Worm (Caenorhabditis elegans): Measurements from ENCODE around the gene ttr-52.

Gene ttr-52

ce11 chrIII:13377249-13377648 is 27.3 kb upstream of the ttr-52 start (continued):
- TF ChIP-seq ekl-4 (GFP tag; IDR thresholded peaks at IDR 0.05) (no peak), somi-1 (GFP tag; optimal IDR thresholded peaks at IDR 0.05) (no peak), nfya-1 (tag; optimal IDR thresholded peaks at IDR 0.05; ENCODE audit: borderline replicate concordance, insufficient read depth) (no peak), rec-8 (tag; optimal IDR thresholded peaks at IDR 0.05) (no peak), ceh-91 (GFP tag; IDR thresholded peaks at IDR 0.05) (no peak), F57A8.1 (GFP tag; optimal IDR thresholded peaks at IDR 0.05) (no peak), nhr-120 (GFP tag; IDR thresholded peaks at IDR 0.05) (no peak), sea-2 (GFP tag; IDR thresholded peaks at IDR 0.05) (no peak), Y53F4B.3 (GFP tag; IDR thresholded peaks at IDR 0.05) (no peak), aptf-3 (GFP tag; IDR thresholded peaks at IDR 0.05) (no peak), snpc-3.4 (tag; optimal IDR thresholded peaks at IDR 0.05) (no peak), lin-35 (GFP tag; optimal IDR thresholded peaks at IDR 0.05) (peak in 1 of 3 experiments; percentile 53), aptf-2 (GFP tag; conservative IDR thresholded peaks at IDR 0.05) (no peak), attf-5 (GFP tag; optimal IDR thresholded peaks at IDR 0.05) (peak; percentile 71), ztf-22 (GFP tag; optimal IDR thresholded peaks at IDR 0.05) (no peak), egrh-3 (GFP tag; IDR thresholded peaks at IDR 0.05) (no peak), nhr-80 (tag; optimal IDR thresholded peaks at IDR 0.05) (peak; percentile 91), tbp1 (GFP tag; optimal IDR thresholded peaks at IDR 0.05) (peak; percentile 6), mel-28 (tag; optimal IDR thresholded peaks at IDR 0.05; ENCODE audit: borderline replicate concordance) (no peak), ceh-40 (GFP tag; IDR thresholded peaks at IDR 0.05) (no peak), nfya-2 (GFP tag; IDR thresholded peaks at IDR 0.05) (no peak), B0336.3 (GFP tag; IDR thresholded peaks at IDR 0.05) (no peak; the same call in 1 of the 2 replicates), atf-7 (tag; optimal IDR thresholded peaks at IDR 0.05) (no peak), mcd-1 (GFP tag; IDR thresholded peaks at IDR 0.05) (peak; percentile 49; the same call in 1 of the 2 replicates), ztf-18 (tag; optimal IDR thresholded peaks at IDR 0.05) (peak; percentile 61), snpc-1.1 (tag; optimal IDR thresholded peaks at IDR 0.05; ENCODE audit: insufficient read depth) (no peak), zfh-2 (GFP tag; conservative IDR thresholded peaks at IDR 0.05) (no peak), ztf-6 (GFP tag; IDR thresholded peaks at IDR 0.05) (no peak), lin-26 (GFP tag; IDR thresholded peaks at IDR 0.05) (no peak), sptf-2 (GFP tag; optimal IDR thresholded peaks at IDR 0.05) (no peak), hlh-12 (tag; optimal IDR thresholded peaks at IDR 0.05) (no peak), snpc-1.3 (tag; optimal IDR thresholded peaks at IDR 0.05; ENCODE audit: insufficient read depth) (no peak), B0019.2 (GFP tag; conservative IDR thresholded peaks at IDR 0.05) (no peak), tlf-1 (GFP tag; optimal IDR thresholded peaks at IDR 0.05) (no peak), Y53G8AR.9 (GFP tag; conservative IDR thresholded peaks at IDR 0.05) (no peak), snpc-4 (GFP tag; optimal IDR thresholded peaks at IDR 0.05) (no peak), snpc-4 (tag; optimal IDR thresholded peaks at IDR 0.05) (peak in 1 of 4 experiments; percentile 15), hsf-1 (GFP tag; IDR thresholded peaks at IDR 0.05) (no peak), F55B11.4 (tag; optimal IDR thresholded peaks at IDR 0.05; ENCODE audit: borderline replicate concordance, insufficient read depth) (no peak), pha-4 (tag; optimal IDR thresholded peaks at IDR 0.05) (no peak), chd-7 (tag; optimal IDR thresholded peaks at IDR 0.05) (no peak), T26A5.8 (tag; optimal IDR thresholded peaks at IDR 0.05) (no peak), him-1 (tag; optimal IDR thresholded peaks at IDR 0.05) (no peak), Y95B8A.8 (GFP tag; IDR thresholded peaks at IDR 0.05) (no peak), K11D2.4 (GFP tag; IDR thresholded peaks at IDR 0.05) (peak; percentile 72), dox-1 (GFP tag; IDR thresholded peaks at IDR 0.05) (no peak), K12H6.12 (tag; optimal IDR thresholded peaks at IDR 0.05) (peak; percentile 14), rcor-1 (GFP tag; IDR thresholded peaks at IDR 0.05) (no peak), F52B5.7 (tag; optimal IDR thresholded peaks at IDR 0.05) (no peak)

All from whole organism, young adult.